Worm (Caenorhabditis elegans) whole organism, L3 larva: ENCODE results near the gene gst-17.

Experiments
- aly-2 ChIP-seq: fragments of 150-350 bp; optimal IDR thresholded peaks from 2 replicates; lab custom pipeline; 2014; ENCODE audit warnings: missing biosample characterization, missing genetic modification characterization
- ama-1 ChIP-seq: fragments of 150-350 bp; optimal IDR thresholded peaks from 2 replicates; lab custom pipeline; 2018
- ceh-82 ChIP-seq: fragments of 150-350 bp; optimal IDR thresholded peaks from 2 replicates; lab custom pipeline; 2014; ENCODE audit warnings: missing biosample characterization, missing genetic modification characterization
- egl-27 ChIP-seq: sonication (generic microtip); optimal IDR thresholded peaks from 4 replicates; lab custom pipeline; 2017; ENCODE audit warnings: missing biosample characterization, missing genetic modification reagents, missing genetic modification characterization
- elt-3 ChIP-seq, 3 experiments: fragments of 150-350 bp in 1 of 3; sonication (generic microtip) in 2 of 3; optimal IDR thresholded peaks; 2 replicates in 2 of 3; 4 replicates in 1 of 3; lab custom pipeline; 2014 to 2017; ENCODE audit warnings: missing biosample characterization in 3 of 3, missing genetic modification characterization in 3 of 3
- fkh-2 ChIP-seq: fragments of 150-350 bp; optimal IDR thresholded peaks from 2 replicates; lab custom pipeline; 2014; ENCODE audit warnings: missing biosample characterization, missing genetic modification reagents, missing genetic modification characterization
- fos-1 ChIP-seq: fragments of 150-350 bp; optimal IDR thresholded peaks from 2 replicates; lab custom pipeline; 2014; ENCODE audit warnings: missing biosample characterization, missing genetic modification characterization
- lin-39 ChIP-seq: fragments of 150-350 bp; optimal IDR thresholded peaks from 2 replicates; lab custom pipeline; 2018; ENCODE audit warnings: missing biosample characterization, missing genetic modification reagents, missing genetic modification characterization
- nhr-237 ChIP-seq: fragments of 150-350 bp; optimal IDR thresholded peaks from 2 replicates; lab custom pipeline; 2014; ENCODE audit warnings: missing biosample characterization, missing genetic modification characterization
- nhr-76 ChIP-seq: fragments of 150-350 bp; sonication (generic microtip); optimal IDR thresholded peaks from 5 replicates; lab custom pipeline; 2014; ENCODE audit warnings: missing biosample characterization, missing genetic modification characterization
- pqm-1 ChIP-seq: fragments of 150-350 bp; optimal IDR thresholded peaks from 2 replicates; lab custom pipeline; 2017; ENCODE audit warnings: missing biosample characterization, missing genetic modification characterization, inconsistent platforms
- unc-39 ChIP-seq: sonication (generic microtip); optimal IDR thresholded peaks from 4 replicates; lab custom pipeline; 2017; ENCODE audit warnings: missing biosample characterization, missing genetic modification characterization
- zag-1 ChIP-seq: fragments of 150-350 bp; optimal IDR thresholded peaks from 2 replicates; lab custom pipeline; 2014; ENCODE audit warnings: missing biosample characterization, missing genetic modification characterization
- ztf-4 ChIP-seq: fragments of 150-350 bp; optimal IDR thresholded peaks from 2 replicates; lab custom pipeline; 2014; ENCODE audit warnings: missing biosample characterization, missing genetic modification characterization

ce11 chrII:13637941-13638489 is 7.4 kb upstream of the gst-17 start, which contains the start of gene phdh-1:
- no peak for TF ChIP-seq aly-2
- no peak for TF ChIP-seq zag-1 (tag; lab: Kevin White, UChicago)
- no peak for TF ChIP-seq lin-39
- no peak for TF ChIP-seq nhr-237 (tag; lab: Kevin White, UChicago)
- TF ChIP-seq ama-1 (lab: Kevin White, UChicago): no peak
- TF ChIP-seq egl-27 (tag; lab: Kevin White, UChicago): no peak
- no peak for TF ChIP-seq pqm-1 (tag; lab: Kevin White, UChicago)
- TF ChIP-seq fos-1 (tag; lab: Kevin White, UChicago): no peak
- no peak for TF ChIP-seq ztf-4 (tag; lab: Kevin White, UChicago)
- TF ChIP-seq unc-39: no peak
- TF ChIP-seq ceh-82 (tag; lab: Kevin White, UChicago): no peak
- TF ChIP-seq elt-3 (tag; optimal IDR thresholded peaks at IDR 0.05; lab: Kevin White, UChicago): no peak
- no peak for TF ChIP-seq nhr-76 (tag; lab: Kevin White, UChicago)
- no peak for TF ChIP-seq fkh-2 (tag; lab: Kevin White, UChicago)
